Fruit fly (Drosophila melanogaster) whole organism, wandering third instar larva: ENCODE measurements around the gene Ibf2.

Experiments
- Dif ChIP-seq: fragments of 200-275, 200-300 bp; sonication (Bioruptor generic); optimal IDR thresholded peaks from 2 replicates; lab custom pipeline; 2018; ENCODE audit warnings: missing biosample characterization, missing genetic modification characterization; ENCODE audit not compliant: partially characterized antibody
- Vsx2 ChIP-seq: fragments of 200-300, 225-300 bp; sonication (Bioruptor generic); optimal IDR thresholded peaks from 2 replicates; lab custom pipeline; 2018; ENCODE audit warnings: missing biosample characterization, missing genetic modification characterization; ENCODE audit not compliant: partially characterized antibody
- fru ChIP-seq: fragments of 200-800 bp; sonication (Bioruptor generic); optimal IDR thresholded peaks from 3 replicates; lab custom pipeline; 2016; ENCODE audit warnings: missing biosample characterization, mild to moderate bottlenecking, missing genetic modification characterization
- usp ChIP-seq: fragments of >200 bp; optimal IDR thresholded peaks from 2 replicates; lab custom pipeline; 2017; ENCODE audit warnings: missing biosample characterization, missing genetic modification characterization

dm6 chr3R:9251543-9251942, 6.8 kb downstream of the Ibf2 start, which contains the start of gene St2:
- TF ChIP-seq Vsx2 (GFP tag; lab: Kevin White, UChicago) (no peak), usp (GFP tag; lab: Kevin White, UChicago) (no peak), fru (no peak), Dif (GFP tag; lab: Kevin White, UChicago) (no peak)
